Worm (Caenorhabditis elegans): ENCODE results near the gene gfrp-1.

gfrp-1 gene

ce11 chrIV:177487-177886, 25.9 kb upstream of the gfrp-1 start:
- TF ChIP-seq daf-19 (GFP tag; conservative IDR thresholded peaks at IDR 0.05) (no peak), pha-4 (GFP tag; IDR thresholded peaks at IDR 0.05) (no peak), pha-4 (tag; optimal IDR thresholded peaks at IDR 0.05) (no peak), ces-1 (GFP tag; optimal IDR thresholded peaks at IDR 0.05) (no peak)

ce11 chrIV:178696-179095, 24.7 kb upstream of the gfrp-1 start, which contains the start of gene tcl-2:
Gene tcl-2, plus strand, starts transcription at chrIV:179083.
- TF ChIP-seq madf-9 (GFP tag; conservative IDR thresholded peaks at IDR 0.05) (no peak), lim-7 (GFP tag; IDR thresholded peaks at IDR 0.05) (no peak), dmd-6 (GFP tag; IDR thresholded peaks at IDR 0.05) (no peak), lin-13 (GFP tag; optimal IDR thresholded peaks at IDR 0.05) (no peak), nhr-76 (tag; optimal IDR thresholded peaks at IDR 0.05) (no peak), mdl-1 (tag; optimal IDR thresholded peaks at IDR 0.05) (no peak), ztf-11 (tag; optimal IDR thresholded peaks at IDR 0.05) (no peak), nhr-237 (tag; optimal IDR thresholded peaks at IDR 0.05) (no peak), ces-1 (GFP tag; optimal IDR thresholded peaks at IDR 0.05) (no peak), mxl-3 (GFP tag; optimal IDR thresholded peaks at IDR 0.05) (no peak), hmg-1.1 (GFP tag; IDR thresholded peaks at IDR 0.05) (no peak), php-3 (GFP tag; IDR thresholded peaks at IDR 0.05) (no peak), zip-11 (GFP tag; IDR thresholded peaks at IDR 0.05) (no peak), lin-38 (GFP tag; IDR thresholded peaks at IDR 0.05) (no peak), madf-5 (GFP tag; IDR thresholded peaks at IDR 0.05) (no peak), ctbp-1 (GFP tag; IDR thresholded peaks at IDR 0.05) (no peak), zip-2 (tag; optimal IDR thresholded peaks at IDR 0.05) (no peak)

- TF ChIP-seq R02D3.7 (tag; optimal IDR thresholded peaks at IDR 0.05) (no peak), lin-38 (GFP tag; IDR thresholded peaks at IDR 0.05) (no peak), rbr-2 (tag; optimal IDR thresholded peaks at IDR 0.05) (no peak), D1046.2 (GFP tag; IDR thresholded peaks at IDR 0.05) (no peak), mdt-29 (GFP tag; IDR thresholded peaks at IDR 0.05) (no peak), unc-62 (GFP tag; optimal IDR thresholded peaks at IDR 0.05 in 1 of 2) (no peak), unc-62 (tag; optimal IDR thresholded peaks at IDR 0.05) (no peak), F44E2.7 (GFP tag; IDR thresholded peaks at IDR 0.05) (no peak), nhr-237 (tag; optimal IDR thresholded peaks at IDR 0.05) (no peak)
Observed at ce11 chrIV:179700-180099, 23.7 kb upstream of the gfrp-1 start.

- TF ChIP-seq attf-4 (tag; optimal IDR thresholded peaks at IDR 0.05) (no peak), aha-1 (tag) (peak; percentile 59)
Observed at ce11 chrIV:183519-183918, 19.9 kb upstream of the gfrp-1 start.

- TF ChIP-seq zfp-3 (GFP tag; conservative IDR thresholded peaks at IDR 0.05) (no peak), ZK546.5 (tag; optimal IDR thresholded peaks at IDR 0.05) (no peak), madf-9 (GFP tag; conservative IDR thresholded peaks at IDR 0.05) (no peak), unc-62 (GFP tag; optimal IDR thresholded peaks at IDR 0.05 in 1 of 2) (peak in 1 of 2 experiments; percentile 63), unc-62 (tag; optimal IDR thresholded peaks at IDR 0.05) (no peak)
Observed at ce11 chrIV:184184-184583, 19.2 kb upstream of the gfrp-1 start, which contains the start of gene pnc-1. Gene pnc-1, plus strand, starts transcription at chrIV:184484.

ce11 chrIV:186110-186509, 17.3 kb upstream of the gfrp-1 start:
- TF ChIP-seq rbr-2 (tag; optimal IDR thresholded peaks at IDR 0.05) (peak; percentile 13), aha-1 (tag) (peak; percentile 5), unc-62 (GFP tag; optimal IDR thresholded peaks at IDR 0.05 in 1 of 2) (no peak), unc-62 (tag; optimal IDR thresholded peaks at IDR 0.05) (no peak), nhr-11 (tag; optimal IDR thresholded peaks at IDR 0.05) (peak; percentile 31)
